Worm (Caenorhabditis elegans) whole organism, L2 larva: ENCODE data around the gene frpr-4.

ENCODE experiments used
- F13H6.1 ChIP-seq: sonication (generic microtip); optimal IDR thresholded peaks from 2 replicates; lab custom pipeline; 2016; ENCODE audit warnings: missing genetic modification characterization, missing compliant biosample characterization
- ZK546.5 ChIP-seq: sonication (generic microtip); optimal IDR thresholded peaks from 2 replicates; lab custom pipeline; 2017; ENCODE audit warnings: missing biosample characterization, missing genetic modification characterization
- ama-1 ChIP-seq: fragments of 150-350 bp; optimal IDR thresholded peaks from 2 replicates; lab custom pipeline; 2018; ENCODE audit warnings: inconsistent platforms
- crh-2 ChIP-seq: sonication (generic microtip); optimal IDR thresholded peaks from 2 replicates; lab custom pipeline; 2017; ENCODE audit warnings: missing biosample characterization, missing genetic modification characterization
- elt-3 ChIP-seq: sonication (generic microtip); optimal IDR thresholded peaks from 2 replicates; lab custom pipeline; 2017; ENCODE audit warnings: missing biosample characterization, missing genetic modification characterization
- snpc-4 ChIP-seq: fragments of 150-350 bp; optimal IDR thresholded peaks from 2 replicates; lab custom pipeline; 2014; ENCODE audit warnings: missing biosample characterization, missing genetic modification characterization
- unc-55 ChIP-seq: fragments of 150-350 bp; sonication (generic microtip); optimal IDR thresholded peaks from 3 replicates; lab custom pipeline; 2014; ENCODE audit warnings: missing biosample characterization, missing genetic modification reagents, missing genetic modification characterization
- zag-1 ChIP-seq: fragments of 150-350 bp; optimal IDR thresholded peaks from 2 replicates; lab custom pipeline; 2014; ENCODE audit warnings: missing biosample characterization, missing genetic modification characterization

DNA sequence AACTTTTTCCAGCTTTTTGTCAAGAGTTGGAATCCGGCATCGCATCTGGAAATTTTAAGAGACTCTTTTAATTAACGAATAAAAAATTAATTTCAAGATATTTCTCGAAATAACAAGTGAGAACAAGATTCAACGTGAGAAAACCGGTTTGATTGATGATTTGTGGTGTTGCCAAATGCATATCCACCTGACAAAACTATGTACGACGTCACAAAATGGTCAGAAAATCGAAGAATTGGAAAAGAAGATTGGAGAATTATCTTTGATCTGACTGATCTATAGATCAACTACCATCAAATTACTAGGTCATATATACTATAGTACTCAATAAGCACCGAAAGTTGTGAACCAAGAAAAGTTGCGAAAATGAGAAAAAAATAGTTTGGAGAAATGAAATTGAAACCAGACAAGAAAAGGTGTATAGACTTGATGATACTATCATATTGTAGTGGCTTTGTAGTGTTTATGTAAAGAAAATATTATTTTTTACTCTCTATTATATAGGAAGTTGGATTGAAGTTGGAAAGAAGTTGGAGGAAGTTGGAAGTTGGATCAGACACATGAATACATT, 8.5 kb downstream of the frpr-4 start, which contains the start of gene ptr-6:
- TF ChIP-seq unc-55 (GFP tag; lab: Kevin White, UChicago) (no peak), snpc-4 (tag; lab: Kevin White, UChicago) (no peak), ZK546.5 (no peak), ama-1 (no peak), zag-1 (tag; lab: Kevin White, UChicago) (no peak), crh-2 (tag; lab: Kevin White, UChicago) (peak; percentile 0), F13H6.1 (no peak), elt-3 (no peak)
